Worm (Caenorhabditis elegans): Measurements from ENCODE around the gene morc-1.

morc-1 gene

DNA sequence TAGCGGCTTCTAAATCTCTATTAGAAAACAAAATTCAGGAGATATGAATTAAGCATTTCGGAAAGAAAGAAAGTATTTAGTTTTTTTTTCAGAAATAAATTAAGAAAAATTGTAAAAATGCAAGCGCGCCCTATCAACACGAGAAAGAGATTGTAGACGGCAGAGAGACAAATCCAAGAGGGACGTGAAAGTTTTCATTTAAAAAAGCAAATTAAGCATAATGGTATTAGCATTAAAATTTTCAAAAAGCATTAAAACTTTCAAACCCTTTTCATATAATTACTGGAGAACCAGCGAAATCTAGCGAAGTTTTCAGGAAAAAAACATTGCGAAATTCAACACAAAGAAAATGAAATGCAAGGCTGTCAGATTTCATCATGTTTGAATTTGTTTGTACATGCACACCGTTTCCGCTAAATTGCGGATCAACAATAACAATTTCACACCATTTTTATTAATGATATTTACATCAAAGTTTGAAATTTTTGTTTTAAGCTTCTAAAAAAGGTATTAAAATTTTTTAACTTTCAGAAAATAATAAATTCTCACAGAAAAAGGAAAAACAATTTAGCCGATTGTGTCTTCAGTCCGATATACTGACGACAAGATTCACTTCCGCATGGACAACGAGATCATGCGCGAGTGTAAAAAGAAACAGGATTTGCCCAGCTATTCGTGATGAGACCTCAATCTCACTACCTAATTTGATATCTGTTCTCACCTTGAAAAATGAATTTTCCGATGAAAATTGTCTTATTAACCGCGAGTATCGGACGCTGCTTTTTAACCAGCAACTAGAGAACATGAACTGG lies 43.7 kb downstream of the morc-1 start, which contains the start of gene gars-1:
Gene gars-1, minus strand, starts transcription at position 808 of the 812 bp plus-strand sequence.
- no peak for TF ChIP-seq ztf-29 (GFP tag; IDR thresholded peaks at IDR 0.05)
- no peak for TF ChIP-seq tab-1 (GFP tag; IDR thresholded peaks at IDR 0.05)
- no peak for TF ChIP-seq klf-2 (GFP tag; conservative IDR thresholded peaks at IDR 0.05)
- TF ChIP-seq cog-1 (tag; optimal IDR thresholded peaks at IDR 0.05), result no peak
- no peak for TF ChIP-seq med-1 (GFP tag; optimal IDR thresholded peaks at IDR 0.05; ENCODE audit: insufficient read depth)
- TF ChIP-seq flt-1 (GFP tag; IDR thresholded peaks at IDR 0.05), result no peak
- no peak for TF ChIP-seq ztf-23 (GFP tag; IDR thresholded peaks at IDR 0.05)
- no peak for TF ChIP-seq ref-1 (GFP tag; conservative IDR thresholded peaks at IDR 0.05)
- no peak for TF ChIP-seq T22C8.4 (GFP tag; IDR thresholded peaks at IDR 0.05)

DNA sequence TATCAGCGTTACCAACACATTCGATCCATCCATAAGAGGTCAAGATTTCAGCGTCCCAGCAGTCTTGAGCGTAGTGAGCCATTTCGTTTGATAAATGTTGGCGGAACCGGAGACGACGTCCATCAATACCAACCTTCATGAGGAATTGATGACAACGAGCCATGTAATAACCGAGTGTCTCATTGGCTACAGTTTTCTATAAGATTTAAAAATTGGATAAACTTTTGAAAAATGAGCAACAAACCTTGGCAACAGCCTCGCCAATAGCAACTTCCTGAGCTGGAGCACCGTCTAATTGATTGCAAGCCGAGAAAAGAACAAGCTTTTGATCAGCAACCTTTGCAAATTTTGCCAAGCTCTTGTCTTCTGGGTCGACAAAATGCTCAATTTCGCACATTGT lies 45.9 kb downstream of the morc-1 start:
- TF ChIP-seq ztf-23 (GFP tag; IDR thresholded peaks at IDR 0.05) (no peak), ztf-29 (GFP tag; IDR thresholded peaks at IDR 0.05) (no peak), T22C8.4 (GFP tag; IDR thresholded peaks at IDR 0.05) (no peak), flt-1 (GFP tag; IDR thresholded peaks at IDR 0.05) (no peak)

DNA sequence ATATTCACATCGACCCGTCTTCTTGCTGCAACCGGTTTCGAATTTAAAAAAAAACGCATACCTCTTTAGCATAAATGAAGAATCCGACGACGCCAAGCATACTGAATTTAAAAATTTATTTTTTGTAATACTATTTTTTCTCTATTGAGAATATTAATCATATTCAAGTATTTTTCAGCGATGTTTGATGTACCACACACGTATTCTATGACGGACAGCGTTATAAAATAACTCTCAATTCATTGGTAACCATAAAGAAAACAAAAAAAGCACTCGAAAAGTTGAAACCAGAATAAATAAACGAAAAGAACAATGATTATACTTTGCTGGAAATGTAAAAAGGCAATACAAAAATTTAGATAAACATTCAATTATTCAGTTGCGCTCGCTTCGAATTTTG lies 47.2 kb downstream of the morc-1 start, which contains the start of gene T10F2.5:
Gene T10F2.5, minus strand, starts transcription at position 101 of the 400 bp plus-strand sequence.
- TF ChIP-seq med-1 (GFP tag; optimal IDR thresholded peaks at IDR 0.05; ENCODE audit: insufficient read depth) (no peak), ref-1 (GFP tag; conservative IDR thresholded peaks at IDR 0.05) (no peak), cog-1 (tag; optimal IDR thresholded peaks at IDR 0.05) (no peak), tab-1 (GFP tag; IDR thresholded peaks at IDR 0.05) (no peak), flt-1 (GFP tag; IDR thresholded peaks at IDR 0.05) (no peak), ztf-23 (GFP tag; IDR thresholded peaks at IDR 0.05) (no peak), ztf-29 (GFP tag; IDR thresholded peaks at IDR 0.05) (no peak), T22C8.4 (GFP tag; IDR thresholded peaks at IDR 0.05) (no peak), klf-2 (GFP tag; conservative IDR thresholded peaks at IDR 0.05) (no peak)

DNA sequence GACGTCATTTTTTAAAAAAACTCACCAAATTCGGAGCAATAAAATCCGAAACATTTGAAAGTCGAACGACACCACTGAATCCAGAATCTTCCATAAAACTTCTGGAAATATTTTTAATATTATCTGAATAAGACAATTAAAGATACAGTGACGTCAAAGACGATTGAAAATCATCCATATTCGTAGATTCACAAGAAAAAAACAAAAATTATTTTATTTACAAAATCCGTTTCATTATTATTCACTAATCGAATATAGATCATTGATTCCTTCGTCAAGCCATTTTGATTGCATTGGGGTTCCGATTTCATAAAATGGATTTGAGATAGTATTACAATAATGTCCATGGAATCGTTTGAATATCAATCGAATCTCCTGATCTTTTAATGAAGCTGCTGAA lies 48.0 kb downstream of the morc-1 start, which contains the start of gene oxy-4:
Gene oxy-4, minus strand, starts transcription at position 101 of the 400 bp plus-strand sequence.
- TF ChIP-seq cog-1 (tag; optimal IDR thresholded peaks at IDR 0.05) (no peak), med-1 (GFP tag; optimal IDR thresholded peaks at IDR 0.05; ENCODE audit: insufficient read depth) (no peak), T22C8.4 (GFP tag; IDR thresholded peaks at IDR 0.05) (no peak), ztf-29 (GFP tag; IDR thresholded peaks at IDR 0.05) (no peak)

DNA sequence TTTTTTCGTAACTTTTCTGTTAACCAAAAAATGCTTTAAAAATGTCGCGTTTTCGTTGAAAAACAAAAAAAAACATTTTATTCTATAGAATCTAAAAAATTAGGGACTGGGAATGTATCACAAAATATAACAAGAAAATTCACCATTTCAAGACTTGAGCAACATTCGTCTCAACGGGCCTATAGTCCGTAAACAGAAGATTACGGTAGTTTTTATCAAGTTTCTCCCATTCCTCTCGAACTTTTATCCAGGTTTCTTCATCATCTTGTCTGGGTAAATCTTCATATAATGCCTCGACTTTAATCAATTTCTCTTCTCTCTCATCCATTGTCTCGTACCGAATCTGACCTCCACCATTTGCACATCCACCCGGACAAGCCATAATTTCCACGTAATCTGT lies 51.3 kb downstream of the morc-1 start:
- TF ChIP-seq T22C8.4 (GFP tag; IDR thresholded peaks at IDR 0.05) (no peak), tab-1 (GFP tag; IDR thresholded peaks at IDR 0.05) (no peak), flt-1 (GFP tag; IDR thresholded peaks at IDR 0.05) (no peak), ref-1 (GFP tag; conservative IDR thresholded peaks at IDR 0.05) (no peak), ztf-29 (GFP tag; IDR thresholded peaks at IDR 0.05) (no peak), cog-1 (tag; optimal IDR thresholded peaks at IDR 0.05) (no peak), klf-2 (GFP tag; conservative IDR thresholded peaks at IDR 0.05) (no peak), ztf-23 (GFP tag; IDR thresholded peaks at IDR 0.05) (no peak)
